Worm (Caenorhabditis elegans): ENCODE measurements around the gene unc-60.

Gene unc-60

DNA sequence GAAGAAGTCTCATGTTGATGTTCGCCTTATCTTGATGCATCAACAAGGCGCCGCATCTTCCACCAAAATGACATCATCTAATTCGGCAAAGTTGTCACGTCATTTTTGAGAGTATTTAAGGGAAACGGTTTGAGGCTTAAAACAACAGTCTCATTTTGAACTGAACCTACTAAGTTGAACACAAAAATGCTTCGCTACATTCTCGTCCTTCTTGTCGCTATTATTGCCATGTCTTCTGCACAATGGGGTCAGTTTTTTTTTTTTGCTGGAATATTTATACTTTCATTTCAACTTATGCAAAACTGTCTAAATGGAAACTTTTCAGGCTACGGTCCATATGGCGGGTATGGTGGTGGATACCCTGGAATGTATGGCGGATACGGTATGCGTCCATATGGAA is 27.8 kb upstream of the unc-60 start, which contains the start of gene cnc-4:
cnc-4 (plus strand) TSS at position 117 of the 400 bp plus-strand sequence.
- no peak for TF ChIP-seq nhr-11 (tag; optimal IDR thresholded peaks at IDR 0.05)
- TF ChIP-seq tbx-7 (tag; optimal IDR thresholded peaks at IDR 0.05) = no peak
- TF ChIP-seq npax-4 (tag; optimal IDR thresholded peaks at IDR 0.05) = no peak
- no peak for TF ChIP-seq ceh-2 (tag; optimal IDR thresholded peaks at IDR 0.05)
- no peak for TF ChIP-seq unc-3 (GFP tag; conservative IDR thresholded peaks at IDR 0.05)
- TF ChIP-seq unc-3 (tag; optimal IDR thresholded peaks at IDR 0.05) = no peak
- no peak for TF ChIP-seq lim-6 (tag; optimal IDR thresholded peaks at IDR 0.05)
- TF ChIP-seq ztf-16 (tag; optimal IDR thresholded peaks at IDR 0.05) = no peak
- TF ChIP-seq ahr-1 (tag; optimal IDR thresholded peaks at IDR 0.05) = no peak
- TF ChIP-seq fkh-6 (tag; optimal IDR thresholded peaks at IDR 0.05) = no peak
- no peak for TF ChIP-seq hlh-30 (tag; optimal IDR thresholded peaks at IDR 0.05; ENCODE audit: insufficient read depth)
- TF ChIP-seq lin-11 (tag; optimal IDR thresholded peaks at IDR 0.05) = no peak
- no peak for TF ChIP-seq syd-9 (tag; optimal IDR thresholded peaks at IDR 0.05)
- TF ChIP-seq K02D7.2 (tag; optimal IDR thresholded peaks at IDR 0.05) = no peak
- TF ChIP-seq rnt-1 (tag; optimal IDR thresholded peaks at IDR 0.05) = no peak
- TF ChIP-seq gmeb-2 (tag; optimal IDR thresholded peaks at IDR 0.05) = no peak
- no peak for TF ChIP-seq elt-2 (tag; optimal IDR thresholded peaks at IDR 0.05)
- TF ChIP-seq pat-9 (tag; optimal IDR thresholded peaks at IDR 0.05) = no peak

- TF ChIP-seq C08G9.2 (tag; optimal IDR thresholded peaks at IDR 0.05) (no peak), rnt-1 (tag; optimal IDR thresholded peaks at IDR 0.05) (no peak), nfya-1 (tag; optimal IDR thresholded peaks at IDR 0.05) (no peak), elt-4 (tag; optimal IDR thresholded peaks at IDR 0.05) (no peak), tbx-2 (tag; optimal IDR thresholded peaks at IDR 0.05) (no peak), ref-2 (tag; optimal IDR thresholded peaks at IDR 0.05) (no peak), npax-4 (tag; optimal IDR thresholded peaks at IDR 0.05) (no peak), Y22D7AL.16 (tag; optimal IDR thresholded peaks at IDR 0.05) (no peak), ceh-6 (GFP tag; optimal IDR thresholded peaks at IDR 0.05) (no peak), ceh-19 (GFP tag; optimal IDR thresholded peaks at IDR 0.05) (no peak), ceh-45 (GFP tag; IDR thresholded peaks at IDR 0.05) (no peak), pha-4 (tag; optimal IDR thresholded peaks at IDR 0.05) (no peak), pha-2 (tag; optimal IDR thresholded peaks at IDR 0.05) (no peak), ceh-34 (tag; optimal IDR thresholded peaks at IDR 0.05) (no peak), hlh-13 (GFP tag; optimal IDR thresholded peaks at IDR 0.05) (no peak), ceh-24 (tag; optimal IDR thresholded peaks at IDR 0.05) (no peak), pag-3 (tag; optimal IDR thresholded peaks at IDR 0.05; ENCODE audit: borderline replicate concordance) (no peak), odd-2 (tag; optimal IDR thresholded peaks at IDR 0.05) (no peak), pat-9 (tag; optimal IDR thresholded peaks at IDR 0.05) (no peak), ttx-3 (tag; optimal IDR thresholded peaks at IDR 0.05) (no peak)
Observed at ce11 chrV:1447724-1448123, 27.2 kb upstream of the unc-60 start, which contains the start of gene cnc-3. cnc-3 (plus strand) TSS chrV:1448004.

ce11 chrV:1450160-1450559 is 24.7 kb upstream of the unc-60 start, which contains the start of gene cnc-2:
cnc-2 (minus strand) TSS chrV:1450183.
- no peak for TF ChIP-seq hlh-15 (tag; optimal IDR thresholded peaks at IDR 0.05)
- TF ChIP-seq sox-2 (GFP tag; IDR thresholded peaks at IDR 0.05) = no peak
- no peak for TF ChIP-seq F13H6.1 (tag; optimal IDR thresholded peaks at IDR 0.05)

ce11 chrV:1451334-1451733 is 23.6 kb upstream of the unc-60 start, which contains the start of gene srj-23:
srj-23 (plus strand) TSS chrV:1451634.
- TF ChIP-seq mec-3 (tag; optimal IDR thresholded peaks at IDR 0.05; ENCODE audit: borderline replicate concordance) (no peak), sox-2 (GFP tag; IDR thresholded peaks at IDR 0.05) (no peak), zip-5 (tag; optimal IDR thresholded peaks at IDR 0.05) (no peak), C08G9.2 (tag; optimal IDR thresholded peaks at IDR 0.05) (no peak), pros-1 (tag; optimal IDR thresholded peaks at IDR 0.05) (no peak), hlh-6 (tag; optimal IDR thresholded peaks at IDR 0.05) (no peak), K09A11.1 (tag; optimal IDR thresholded peaks at IDR 0.05; ENCODE audit: insufficient read depth) (no peak), elt-2 (tag; optimal IDR thresholded peaks at IDR 0.05) (no peak), ceh-9 (tag; optimal IDR thresholded peaks at IDR 0.05) (no peak), F13H6.1 (tag; optimal IDR thresholded peaks at IDR 0.05) (no peak), npax-4 (tag; optimal IDR thresholded peaks at IDR 0.05) (no peak), ceh-19 (GFP tag; optimal IDR thresholded peaks at IDR 0.05) (no peak), tbx-2 (tag; optimal IDR thresholded peaks at IDR 0.05) (no peak), hlh-15 (tag; optimal IDR thresholded peaks at IDR 0.05) (no peak), ztf-16 (tag; optimal IDR thresholded peaks at IDR 0.05) (no peak), pqm-1 (tag; optimal IDR thresholded peaks at IDR 0.05) (no peak), ceh-31 (tag; optimal IDR thresholded peaks at IDR 0.05) (no peak)
